Worm (Caenorhabditis elegans): ENCODE measurements around the gene C09G1.5.

DNA sequence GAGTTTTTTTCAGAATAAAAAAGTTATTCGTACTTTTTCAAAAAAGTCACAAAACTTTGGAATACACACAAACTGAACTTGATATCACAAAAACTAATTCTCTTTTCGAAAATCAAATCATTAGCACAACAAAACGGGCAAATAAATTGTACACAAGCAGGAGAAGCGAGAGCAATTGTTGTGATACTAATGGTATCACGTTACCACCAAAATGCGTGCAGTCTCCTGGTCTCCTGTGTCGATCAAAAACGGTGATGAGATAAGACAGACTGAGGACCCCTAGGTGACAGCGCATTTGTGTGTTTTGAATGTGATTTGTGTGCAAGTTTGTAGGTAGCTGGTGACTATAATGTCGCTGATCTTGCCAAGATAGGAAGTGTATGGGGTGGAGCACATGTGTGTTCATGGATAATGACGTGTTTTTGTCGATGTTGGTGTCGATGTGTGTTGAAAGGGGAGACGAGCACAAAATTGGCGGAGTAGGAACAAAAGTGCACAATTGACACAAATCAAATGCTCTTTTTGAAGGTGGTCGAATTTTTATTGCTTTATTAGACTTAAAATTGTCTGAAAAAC lies 19.0 kb upstream of the C09G1.5 start:
- TF ChIP-seq elt-3 (tag; optimal IDR thresholded peaks at IDR 0.05) (no peak), nhr-77 (tag; optimal IDR thresholded peaks at IDR 0.05) (no peak), nhr-12 (tag; optimal IDR thresholded peaks at IDR 0.05) (no peak), lin-39 (tag; optimal IDR thresholded peaks at IDR 0.05) (no peak), ztf-11 (tag; optimal IDR thresholded peaks at IDR 0.05) (no peak), lin-13 (GFP tag; optimal IDR thresholded peaks at IDR 0.05) (no peak), fos-1 (tag; optimal IDR thresholded peaks at IDR 0.05) (no peak), mab-5 (tag; optimal IDR thresholded peaks at IDR 0.05) (no peak), ceh-82 (tag; optimal IDR thresholded peaks at IDR 0.05) (no peak), unc-39 (tag; optimal IDR thresholded peaks at IDR 0.05) (no peak), ztf-4 (tag; optimal IDR thresholded peaks at IDR 0.05) (no peak), elt-1 (tag; optimal IDR thresholded peaks at IDR 0.05) (no peak), alr-1 (tag; optimal IDR thresholded peaks at IDR 0.05) (no peak)
